Worm (Caenorhabditis elegans) whole organism, young adult: Measurements from ENCODE around the gene clc-29.
A peak's percentile ranks its signal among the peaks of the same experiment; 100 is the strongest.

Source experiments
- D2030.7 ChIP-seq: fragments of 200-800 bp; sonication (Bioruptor generic); IDR thresholded peaks from 2 replicates; pipeline ENCODE4 v1.3.6; 2022; ENCODE audit warnings: missing genetic modification reagents, missing genetic modification characterization, missing compliant biosample characterization
- F10E7.11 ChIP-seq: sonication (generic microtip); optimal IDR thresholded peaks from 2 replicates; lab custom pipeline; 2017; ENCODE audit warnings: mild to moderate bottlenecking, missing genetic modification characterization, moderate library complexity, missing compliant biosample characterization
- F23B12.7 ChIP-seq: sonication (generic microtip); optimal IDR thresholded peaks from 2 replicates; lab custom pipeline; 2017; ENCODE audit warnings: missing genetic modification characterization, mild to moderate bottlenecking, missing compliant biosample characterization, antibody characterized with exemption, moderate library complexity; ENCODE audit not compliant: insufficient read depth
- F39B2.1 ChIP-seq: fragments of 200-800 bp; sonication (Bioruptor generic); IDR thresholded peaks from 2 replicates; pipeline ENCODE4 v1.3.6; 2022; ENCODE audit warnings: missing genetic modification reagents, missing genetic modification characterization, missing compliant biosample characterization
- F49E8.2 ChIP-seq: sonication (generic microtip); optimal IDR thresholded peaks from 3 replicates; lab custom pipeline; 2017; ENCODE audit warnings: missing genetic modification characterization, mild to moderate bottlenecking, missing compliant biosample characterization, antibody characterized with exemption, moderate library complexity; ENCODE audit not compliant: insufficient read depth
- F55B11.4 ChIP-seq: sonication (generic microtip); optimal IDR thresholded peaks from 2 replicates; lab custom pipeline; 2016; ENCODE audit warnings: missing compliant biosample characterization, missing genetic modification characterization, borderline replicate concordance; ENCODE audit not compliant: insufficient read depth
- F57A8.1 ChIP-seq: fragments of 200-800 bp; sonication (Bioruptor generic); optimal IDR thresholded peaks from 2 replicates; lab custom pipeline; 2018; ENCODE audit warnings: mild to moderate bottlenecking, missing genetic modification characterization, moderate library complexity, missing compliant biosample characterization
- F57C9.4 ChIP-seq: sonication (generic microtip); optimal IDR thresholded peaks from 2 replicates; lab custom pipeline; 2017; ENCODE audit warnings: mild to moderate bottlenecking, missing genetic modification characterization, missing compliant biosample characterization
- K11D2.4 ChIP-seq: fragments of 200-800 bp; sonication (Bioruptor generic); IDR thresholded peaks from 2 replicates; pipeline ENCODE4 v1.3.6; 2022; ENCODE audit warnings: missing genetic modification reagents, missing genetic modification characterization, missing compliant biosample characterization
- K12H6.12 ChIP-seq: fragments of 200-800 bp; sonication (Bioruptor generic); optimal IDR thresholded peaks from 2 replicates; lab custom pipeline; 2018; ENCODE audit warnings: mild to moderate bottlenecking, missing genetic modification characterization, missing compliant biosample characterization
- T07F8.4 ChIP-seq: sonication (generic microtip); optimal IDR thresholded peaks from 2 replicates; lab custom pipeline; 2016; ENCODE audit warnings: mild to moderate bottlenecking, missing genetic modification characterization, moderate library complexity, missing compliant biosample characterization
- Y53F4B.3 ChIP-seq: fragments of 200-800 bp; sonication (Bioruptor generic); IDR thresholded peaks from 2 replicates; pipeline ENCODE4 v1.3.6; 2022; ENCODE audit warnings: missing genetic modification reagents, missing genetic modification characterization, missing compliant biosample characterization
- Y56A3A.18 ChIP-seq: fragments of 200-800 bp; sonication (Bioruptor generic); IDR thresholded peaks from 2 replicates; pipeline ENCODE4 v1.3.6; 2022; ENCODE audit warnings: missing genetic modification reagents, missing genetic modification characterization, missing compliant biosample characterization
- Y79H2A.3 ChIP-seq: fragments of 200-800 bp; sonication (Bioruptor generic); conservative IDR thresholded peaks from 2 replicates; pipeline ENCODE4 v1.3.6; 2022; ENCODE audit warnings: missing genetic modification reagents, missing genetic modification characterization, missing compliant biosample characterization
- Y95B8A.8 ChIP-seq: fragments of 200-800 bp; sonication (Bioruptor generic); IDR thresholded peaks from 2 replicates; pipeline ENCODE4 v1.3.6; 2022; ENCODE audit warnings: missing genetic modification reagents, missing genetic modification characterization, missing compliant biosample characterization
- ZK185.1 ChIP-seq: sonication (generic microtip); optimal IDR thresholded peaks from 2 replicates; lab custom pipeline; 2016; ENCODE audit warnings: mild to moderate bottlenecking, missing genetic modification characterization, missing compliant biosample characterization; ENCODE audit not compliant: poor library complexity, severe bottlenecking
- attf-3 ChIP-seq: fragments of 200-800 bp; sonication (Bioruptor generic); conservative IDR thresholded peaks from 2 replicates; pipeline ENCODE4 v1.3.6; 2022; ENCODE audit warnings: missing genetic modification reagents, missing genetic modification characterization, missing compliant biosample characterization
- attf-6 ChIP-seq: fragments of 200-800 bp; sonication (Bioruptor generic); IDR thresholded peaks from 2 replicates; pipeline ENCODE4 v1.3.6; 2022; ENCODE audit warnings: missing genetic modification reagents, missing genetic modification characterization, missing compliant biosample characterization
- bed-1 ChIP-seq: fragments of 200-800 bp; sonication (Bioruptor generic); IDR thresholded peaks from 2 replicates; pipeline ENCODE4 v1.3.6; 2022; ENCODE audit warnings: missing genetic modification reagents, missing genetic modification characterization, missing compliant biosample characterization
- efl-1 ChIP-seq: fragments of 150-350 bp; optimal IDR thresholded peaks from 2 replicates; lab custom pipeline; 2014; ENCODE audit warnings: missing biosample characterization, missing genetic modification reagents, missing genetic modification characterization
- egl-18 ChIP-seq: fragments of 200-800 bp; sonication (Bioruptor generic); IDR thresholded peaks from 2 replicates; pipeline ENCODE4 v1.3.6; 2022; ENCODE audit warnings: missing genetic modification reagents, missing genetic modification characterization, missing compliant biosample characterization
- egl-44 ChIP-seq: fragments of 200-800 bp; sonication (Bioruptor generic); IDR thresholded peaks from 2 replicates; pipeline ENCODE4 v1.3.6; 2022; ENCODE audit warnings: missing genetic modification reagents, missing genetic modification characterization, missing compliant biosample characterization
- egrh-3 ChIP-seq: fragments of 200-800 bp; sonication (Bioruptor generic); IDR thresholded peaks from 2 replicates; pipeline ENCODE4 v1.3.6; 2022; ENCODE audit warnings: missing genetic modification reagents, missing genetic modification characterization, missing compliant biosample characterization
- gei-17 ChIP-seq: fragments of 200-800 bp; sonication (Bioruptor generic); optimal IDR thresholded peaks from 2 replicates; lab custom pipeline; 2018; ENCODE audit warnings: mild to moderate bottlenecking, missing genetic modification characterization, missing compliant biosample characterization
- him-1 ChIP-seq: sonication (generic microtip); optimal IDR thresholded peaks from 2 replicates; lab custom pipeline; 2016; ENCODE audit warnings: missing genotype, missing genetic modification reagents, missing genetic modification characterization, missing compliant biosample characterization
- let-526 ChIP-seq: fragments of 200-800 bp; sonication (Bioruptor generic); IDR thresholded peaks from 2 replicates; pipeline ENCODE4 v1.3.6; 2022; ENCODE audit warnings: missing genetic modification reagents, missing genetic modification characterization, missing compliant biosample characterization
- let-607 ChIP-seq, 2 experiments: fragments of 200-800 bp in 1 of 2; sonication (Bioruptor generic) in 1 of 2; sonication (generic microtip) in 1 of 2; optimal IDR thresholded peaks; 2 replicates each; lab custom pipeline; 2016 to 2018; ENCODE audit warnings: mild to moderate bottlenecking in 2 of 2, missing compliant biosample characterization in 2 of 2, missing genetic modification characterization in 2 of 2, moderate library complexity in 2 of 2, missing genotype in 1 of 2
- lin-54 ChIP-seq: fragments of 200-800 bp; sonication (Bioruptor generic); optimal IDR thresholded peaks from 2 replicates; lab custom pipeline; 2018; ENCODE audit warnings: mild to moderate bottlenecking, missing genetic modification characterization, missing compliant biosample characterization
- lir-1 ChIP-seq: fragments of 200-800 bp; sonication (Bioruptor generic); conservative IDR thresholded peaks from 2 replicates; pipeline ENCODE4 v1.3.6; 2022; ENCODE audit warnings: missing genetic modification reagents, missing genetic modification characterization, missing compliant biosample characterization
- lsl-1 ChIP-seq: fragments of 200-800 bp; sonication (Bioruptor generic); optimal IDR thresholded peaks from 2 replicates; lab custom pipeline; 2018; ENCODE audit warnings: mild to moderate bottlenecking, missing genetic modification characterization, moderate library complexity, missing compliant biosample characterization
- lsy-27 ChIP-seq: sonication (generic microtip); optimal IDR thresholded peaks from 2 replicates; lab custom pipeline; 2017; ENCODE audit warnings: missing genetic modification characterization, mild to moderate bottlenecking, missing compliant biosample characterization, antibody characterized with exemption, missing genotype, borderline replicate concordance; ENCODE audit not compliant: insufficient read depth
- mcd-1 ChIP-seq: fragments of 200-800 bp; sonication (Bioruptor generic); IDR thresholded peaks from 2 replicates; pipeline ENCODE4 v1.3.6; 2022; ENCODE audit warnings: missing genetic modification reagents, missing genetic modification characterization, missing compliant biosample characterization
- nfya-2 ChIP-seq: fragments of 200-800 bp; sonication (Bioruptor generic); IDR thresholded peaks from 2 replicates; pipeline ENCODE4 v1.3.6; 2022; ENCODE audit warnings: missing genetic modification reagents, missing genetic modification characterization, missing compliant biosample characterization
- nfyb-1 ChIP-seq: fragments of 200-800 bp; sonication (Bioruptor generic); IDR thresholded peaks from 2 replicates; pipeline ENCODE4 v1.3.6; 2022; ENCODE audit warnings: missing genetic modification reagents, missing genetic modification characterization, missing compliant biosample characterization
- nhr-179 ChIP-seq: sonication (generic microtip); optimal IDR thresholded peaks from 2 replicates; lab custom pipeline; 2016; ENCODE audit warnings: mild to moderate bottlenecking, missing genetic modification characterization, missing compliant biosample characterization
- nhr-27 ChIP-seq: fragments of 200-800 bp; sonication (Bioruptor generic); optimal IDR thresholded peaks from 2 replicates; lab custom pipeline; 2018; ENCODE audit warnings: mild to moderate bottlenecking, missing genetic modification characterization, moderate library complexity, missing compliant biosample characterization
- nhr-80 ChIP-seq: sonication (generic microtip); optimal IDR thresholded peaks from 2 replicates; lab custom pipeline; 2016; ENCODE audit warnings: missing genetic modification characterization, missing compliant biosample characterization
- repo-1 ChIP-seq: sonication (generic microtip); optimal IDR thresholded peaks from 2 replicates; lab custom pipeline; 2017; ENCODE audit warnings: mild to moderate bottlenecking, missing genetic modification characterization, missing compliant biosample characterization
- snpc-1.1 ChIP-seq: sonication (generic microtip); optimal IDR thresholded peaks from 2 replicates; lab custom pipeline; 2017; ENCODE audit warnings: missing genetic modification characterization, mild to moderate bottlenecking, missing compliant biosample characterization, antibody characterized with exemption, moderate library complexity, missing genotype, missing genetic modification reagents; ENCODE audit not compliant: insufficient read depth
- snpc-1.3 ChIP-seq: sonication (generic microtip); optimal IDR thresholded peaks from 2 replicates; lab custom pipeline; 2017; ENCODE audit warnings: missing genetic modification characterization, mild to moderate bottlenecking, missing compliant biosample characterization, antibody characterized with exemption, moderate library complexity, missing genotype, missing genetic modification reagents; ENCODE audit not compliant: insufficient read depth
- snpc-4 ChIP-seq, 5 experiments: fragments of 150-350 bp in 1 of 5; sonication (generic microtip) in 4 of 5; optimal IDR thresholded peaks; 2 replicates each; lab custom pipeline; 2014 to 2018; ENCODE audit warnings: missing genetic modification characterization in 5 of 5, missing biosample characterization in 3 of 5, antibody characterized with exemption in 2 of 5, mild to moderate bottlenecking in 2 of 5, missing compliant biosample characterization in 2 of 5, missing genotype in 2 of 5, moderate library complexity in 2 of 5, missing genetic modification reagents in 1 of 5
- somi-1 ChIP-seq: fragments of 200-800 bp; sonication (Bioruptor generic); optimal IDR thresholded peaks from 2 replicates; lab custom pipeline; 2018; ENCODE audit warnings: mild to moderate bottlenecking, missing genetic modification characterization, missing compliant biosample characterization
- tbp1 ChIP-seq: fragments of 200-800 bp; sonication (Bioruptor generic); optimal IDR thresholded peaks from 2 replicates; lab custom pipeline; 2018; ENCODE audit warnings: mild to moderate bottlenecking, missing genetic modification characterization, missing compliant biosample characterization
- unc-130 ChIP-seq: sonication (generic microtip); optimal IDR thresholded peaks from 2 replicates; lab custom pipeline; 2016; ENCODE audit warnings: missing genetic modification reagents, missing genetic modification characterization, missing compliant biosample characterization
- ztf-18 ChIP-seq: sonication (generic microtip); optimal IDR thresholded peaks from 2 replicates; lab custom pipeline; 2016; ENCODE audit warnings: missing genotype, mild to moderate bottlenecking, missing genetic modification characterization, missing compliant biosample characterization
- ztf-6 ChIP-seq: fragments of 200-800 bp; sonication (Bioruptor generic); IDR thresholded peaks from 2 replicates; pipeline ENCODE4 v1.3.6; 2022; ENCODE audit warnings: missing genetic modification reagents, missing genetic modification characterization, missing compliant biosample characterization

Gene clc-29

ce11 chrIII:8307356-8307755 is 40.4 kb downstream of the clc-29 start, which contains the start of the genes F10E9.7 and F10E9.5 (continued):
- TF ChIP-seq nhr-27 (no peak), egrh-3 (GFP tag; lab: Robert Waterston, UW) (no peak), D2030.7 (GFP tag; lab: Robert Waterston, UW) (peak; percentile 67), lsy-27 (tag; lab: Kevin White, UChicago) (no peak), T07F8.4 (tag; lab: Kevin White, UChicago) (no peak), unc-130 (GFP tag; lab: Kevin White, UChicago) (peak; percentile 94), nhr-179 (tag; lab: Kevin White, UChicago) (no peak), bed-1 (GFP tag; lab: Robert Waterston, UW) (no peak), nhr-80 (tag; lab: Kevin White, UChicago) (peak; percentile 17), let-526 (peak; percentile 78), F55B11.4 (no peak), ztf-6 (GFP tag; lab: Robert Waterston, UW) (peak; percentile 59; the same call in 1 of the 2 replicates), let-607 (tag; optimal IDR thresholded peaks at IDR 0.05; lab: Kevin White, UChicago) (peak in 1 of 2 experiments; percentile 82), attf-6 (no peak), lir-1 (GFP tag; lab: Robert Waterston, UW) (peak; percentile 75; the same call in 1 of the 2 replicates), attf-3 (GFP tag; lab: Robert Waterston, UW) (peak; percentile 98), efl-1 (GFP tag; lab: Kevin White, UChicago) (peak; percentile 56), snpc-1.1 (tag; lab: Kevin White, UChicago) (peak; percentile 46), tbp1 (peak; percentile 61), nfyb-1 (GFP tag; lab: Robert Waterston, UW) (peak; percentile 56; the same call in 1 of the 2 replicates), snpc-1.3 (tag; lab: Kevin White, UChicago) (peak; percentile 62), ZK185.1 (tag; lab: Kevin White, UChicago) (peak; percentile 96), F10E7.11 (peak; percentile 76), F49E8.2 (no peak), him-1 (tag; lab: Kevin White, UChicago) (peak; percentile 38), F39B2.1 (GFP tag; lab: Robert Waterston, UW) (no peak), nfya-2 (no peak), K12H6.12 (tag; lab: Kevin White, UChicago) (peak; percentile 85), repo-1 (no peak), Y56A3A.18 (no peak), somi-1 (GFP tag; lab: Kevin White, UChicago) (peak; percentile 21), K11D2.4 (GFP tag; lab: Robert Waterston, UW) (peak; percentile 80), ztf-18 (peak; percentile 22), Y79H2A.3 (GFP tag; lab: Robert Waterston, UW) (no peak), lsl-1 (GFP tag; lab: Kevin White, UChicago) (peak; percentile 58), Y95B8A.8 (GFP tag; lab: Robert Waterston, UW) (no peak), F57C9.4 (tag; lab: Kevin White, UChicago) (peak; percentile 8), lin-54 (GFP tag; lab: Kevin White, UChicago) (peak; percentile 85), snpc-4 (GFP tag; optimal IDR thresholded peaks at IDR 0.05; lab: Kevin White, UChicago) (peak; percentile 12), snpc-4 (tag; optimal IDR thresholded peaks at IDR 0.05; lab: Kevin White, UChicago) (peak in 3 of 4 experiments; percentile 41 to 66 (median 51)), mcd-1 (peak; percentile 73; the same call in 1 of the 2 replicates), egl-44 (GFP tag; lab: Robert Waterston, UW) (no peak), F57A8.1 (GFP tag; lab: Kevin White, UChicago) (peak; percentile 44), egl-18 (GFP tag; lab: Robert Waterston, UW) (no peak), F23B12.7 (tag; lab: Kevin White, UChicago) (peak; percentile 67), Y53F4B.3 (GFP tag; lab: Robert Waterston, UW) (no peak), gei-17 (no peak)
